Worm (Caenorhabditis elegans) whole organism, midembryonic: ENCODE measurements around the gene K07E3.1.

ENCODE experiments used
- T22C8.4 ChIP-seq: fragments of 200-800 bp; sonication (Bioruptor generic); IDR thresholded peaks from 2 replicates; pipeline ENCODE4 v1.3.6; 2022; ENCODE audit warnings: missing genetic modification characterization, missing compliant biosample characterization
- cog-1 ChIP-seq: sonication (generic microtip); optimal IDR thresholded peaks from 2 replicates; lab custom pipeline; 2016; ENCODE audit warnings: missing genetic modification characterization, missing compliant biosample characterization
- flt-1 ChIP-seq: fragments of 200-800 bp; sonication (Bioruptor generic); IDR thresholded peaks from 2 replicates; pipeline ENCODE4 v1.3.6; 2022; ENCODE audit warnings: missing genetic modification characterization, missing compliant biosample characterization
- klf-2 ChIP-seq: fragments of 200-800 bp; sonication (Bioruptor generic); conservative IDR thresholded peaks from 2 replicates; pipeline ENCODE4 v1.3.6; 2022; ENCODE audit warnings: missing genetic modification reagents, missing genetic modification characterization, missing compliant biosample characterization
- med-1 ChIP-seq: sonication (generic microtip); optimal IDR thresholded peaks from 2 replicates; lab custom pipeline; 2017; ENCODE audit warnings: missing genetic modification characterization, mild to moderate bottlenecking, missing compliant biosample characterization, antibody characterized with exemption, missing genetic modification reagents; ENCODE audit not compliant: insufficient read depth
- ref-1 ChIP-seq: fragments of 200-800 bp; sonication (Bioruptor generic); conservative IDR thresholded peaks from 2 replicates; pipeline ENCODE4 v1.3.6; 2022; ENCODE audit warnings: missing genetic modification reagents, missing genetic modification characterization, missing compliant biosample characterization
- tab-1 ChIP-seq: fragments of 200-800 bp; sonication (Bioruptor generic); IDR thresholded peaks from 2 replicates; pipeline ENCODE4 v1.3.6; 2022; ENCODE audit warnings: missing genetic modification characterization, missing compliant biosample characterization
- ztf-23 ChIP-seq: fragments of 200-800 bp; sonication (Bioruptor generic); IDR thresholded peaks from 2 replicates; pipeline ENCODE4 v1.3.6; 2022; ENCODE audit warnings: missing genetic modification reagents, missing genetic modification characterization, missing compliant biosample characterization
- ztf-29 ChIP-seq: fragments of 200-800 bp; sonication (Bioruptor generic); IDR thresholded peaks from 2 replicates; pipeline ENCODE4 v1.3.6; 2022; ENCODE audit warnings: missing genetic modification reagents, missing genetic modification characterization, missing compliant biosample characterization

Gene K07E3.1

DNA sequence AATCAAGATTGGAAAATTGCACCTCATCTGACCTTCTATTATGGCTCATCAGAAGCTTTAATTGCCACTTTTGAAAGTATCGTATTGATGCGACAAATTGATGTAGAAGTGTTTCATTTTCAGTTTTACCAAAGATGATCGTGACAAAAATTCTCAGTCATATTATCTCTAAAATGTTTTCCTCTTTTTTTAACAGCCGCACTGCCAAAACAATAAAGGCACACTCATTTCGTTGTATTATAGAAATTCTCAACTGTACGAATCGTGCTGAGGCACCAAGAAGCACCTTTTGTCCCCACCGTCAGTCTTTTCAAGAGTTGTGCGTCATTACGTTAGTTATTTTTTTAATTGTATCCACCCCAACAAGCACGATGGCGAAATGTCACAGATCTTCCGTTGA is 2.3 kb upstream of the K07E3.1 start, which contains the start of gene K07E3.9:
Gene K07E3.9, plus strand, starts transcription at position 301 of the 400 bp plus-strand sequence.
- TF ChIP-seq flt-1 (GFP tag; lab: Robert Waterston, UW): no peak
- no peak for TF ChIP-seq klf-2 (GFP tag; lab: Robert Waterston, UW)
- no peak for TF ChIP-seq med-1 (GFP tag; lab: Kevin White, UChicago)
- no peak for TF ChIP-seq T22C8.4 (GFP tag; lab: Robert Waterston, UW)
- TF ChIP-seq ztf-29 (GFP tag; lab: Robert Waterston, UW): no peak
- TF ChIP-seq tab-1 (GFP tag; lab: Robert Waterston, UW): no peak
- no peak for TF ChIP-seq cog-1 (tag; lab: Kevin White, UChicago)
- TF ChIP-seq ztf-23 (GFP tag; lab: Robert Waterston, UW): no peak
- TF ChIP-seq ref-1: no peak

- TF ChIP-seq cog-1 (tag; lab: Kevin White, UChicago) (no peak), ztf-29 (GFP tag; lab: Robert Waterston, UW) (no peak)
Measured at ce11 chrX:8109531-8109930, 708 bp upstream of the K07E3.1 start.

ce11 chrX:8116157-8116556 is 5.9 kb downstream of the K07E3.1 start, which contains the start of gene hlh-8:
hlh-8 (plus strand) TSS chrX:8116457.
- no peak for TF ChIP-seq ztf-29 (GFP tag; lab: Robert Waterston, UW)
- no peak for TF ChIP-seq klf-2 (GFP tag; lab: Robert Waterston, UW)
- no peak for TF ChIP-seq med-1 (GFP tag; lab: Kevin White, UChicago)
- no peak for TF ChIP-seq T22C8.4 (GFP tag; lab: Robert Waterston, UW)
- no peak for TF ChIP-seq ref-1
- no peak for TF ChIP-seq tab-1 (GFP tag; lab: Robert Waterston, UW)
- TF ChIP-seq flt-1 (GFP tag; lab: Robert Waterston, UW): no peak
- no peak for TF ChIP-seq cog-1 (tag; lab: Kevin White, UChicago)

DNA sequence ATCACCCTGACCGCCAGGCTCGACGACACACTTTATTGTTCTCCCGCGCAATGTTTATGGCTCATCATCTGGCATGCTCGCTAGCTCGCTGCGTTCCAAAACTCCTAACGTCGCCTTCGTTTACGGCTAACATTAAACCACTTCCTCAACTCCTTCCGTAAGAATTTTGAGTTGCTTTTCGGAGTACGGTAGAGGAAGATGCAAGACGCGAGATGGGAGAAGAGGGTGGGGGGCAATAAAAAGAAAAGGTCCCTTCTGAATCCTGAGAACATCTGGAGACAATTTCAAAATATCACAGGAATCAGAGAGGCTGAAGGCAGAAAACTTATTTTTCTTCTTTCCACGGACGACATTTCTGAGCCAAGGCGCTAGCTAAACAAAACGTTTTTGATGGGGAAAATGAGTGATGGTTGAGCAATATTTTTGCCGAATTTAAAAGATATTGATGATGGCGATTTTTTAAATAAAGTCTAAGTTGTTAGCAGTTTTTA is 7.6 kb downstream of the K07E3.1 start:
- TF ChIP-seq med-1 (GFP tag; lab: Kevin White, UChicago): no peak
- TF ChIP-seq tab-1 (GFP tag; lab: Robert Waterston, UW): no peak

ce11 chrX:8120281-8120680 is 10.0 kb downstream of the K07E3.1 start:
- TF ChIP-seq flt-1 (GFP tag; lab: Robert Waterston, UW) (no peak), ztf-29 (GFP tag; lab: Robert Waterston, UW) (no peak), ztf-23 (GFP tag; lab: Robert Waterston, UW) (no peak), ref-1 (no peak)

ce11 chrX:8123194-8123593 is 13.0 kb downstream of the K07E3.1 start, which contains the start of gene C02B8.12:
C02B8.12 (minus strand) TSS chrX:8123368.
- no peak for TF ChIP-seq T22C8.4 (GFP tag; lab: Robert Waterston, UW)
- TF ChIP-seq klf-2 (GFP tag; lab: Robert Waterston, UW): no peak
- TF ChIP-seq ref-1: no peak
- no peak for TF ChIP-seq ztf-23 (GFP tag; lab: Robert Waterston, UW)
- no peak for TF ChIP-seq cog-1 (tag; lab: Kevin White, UChicago)
- TF ChIP-seq flt-1 (GFP tag; lab: Robert Waterston, UW): no peak
- no peak for TF ChIP-seq med-1 (GFP tag; lab: Kevin White, UChicago)
- no peak for TF ChIP-seq ztf-29 (GFP tag; lab: Robert Waterston, UW)
- no peak for TF ChIP-seq tab-1 (GFP tag; lab: Robert Waterston, UW)

DNA sequence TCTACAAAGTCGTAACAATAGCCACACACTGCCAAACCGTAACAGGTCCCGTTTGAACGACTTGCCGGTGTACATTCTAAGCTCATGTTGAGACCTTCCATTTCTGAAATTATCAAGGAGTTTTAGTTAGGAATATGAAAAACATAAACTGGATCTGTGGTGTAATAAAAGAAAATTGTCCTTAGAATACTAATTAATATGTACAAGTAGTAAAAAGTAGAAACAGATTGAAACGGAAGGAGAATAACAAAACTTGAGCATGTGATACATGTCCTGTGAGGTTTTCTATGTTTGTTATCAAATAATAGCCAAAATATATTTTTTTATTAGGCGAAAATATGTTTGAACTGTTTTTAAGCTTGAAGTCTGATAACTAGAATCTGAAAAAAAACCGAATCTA is 19.3 kb downstream of the K07E3.1 start, which contains the start of gene frpr-1:
Gene frpr-1, minus strand, starts transcription at position 101 of the 400 bp plus-strand sequence.
- TF ChIP-seq flt-1 (GFP tag; lab: Robert Waterston, UW): no peak
- no peak for TF ChIP-seq cog-1 (tag; lab: Kevin White, UChicago)
- TF ChIP-seq klf-2 (GFP tag; lab: Robert Waterston, UW): no peak

ce11 chrX:8136276-8136891 is 26.1 kb downstream of the K07E3.1 start, which contains the start of gene C02B8.6:
C02B8.6 (minus strand) TSS chrX:8136326.
- TF ChIP-seq ztf-23 (GFP tag; lab: Robert Waterston, UW) (no peak), ref-1 (no peak), cog-1 (tag; lab: Kevin White, UChicago) (peak; percentile 47)

- TF ChIP-seq ztf-23 (GFP tag; lab: Robert Waterston, UW): no peak
- TF ChIP-seq tab-1 (GFP tag; lab: Robert Waterston, UW): no peak
- TF ChIP-seq med-1 (GFP tag; lab: Kevin White, UChicago): no peak
- TF ChIP-seq klf-2 (GFP tag; lab: Robert Waterston, UW): no peak
- TF ChIP-seq flt-1 (GFP tag; lab: Robert Waterston, UW): no peak
- no peak for TF ChIP-seq T22C8.4 (GFP tag; lab: Robert Waterston, UW)
- no peak for TF ChIP-seq ref-1
- no peak for TF ChIP-seq ztf-29 (GFP tag; lab: Robert Waterston, UW)
- TF ChIP-seq cog-1 (tag; lab: Kevin White, UChicago): no peak
Measured at ce11 chrX:8137779-8138178, 27.5 kb downstream of the K07E3.1 start, which contains the start of gene C02B8.7. C02B8.7 (minus strand) TSS chrX:8137879.

ce11 chrX:8139146-8139545 is 28.9 kb downstream of the K07E3.1 start, which contains the start of gene C02B8.3:
C02B8.3 (plus strand) TSS chrX:8139446.
- TF ChIP-seq flt-1 (GFP tag; lab: Robert Waterston, UW): no peak
- TF ChIP-seq klf-2 (GFP tag; lab: Robert Waterston, UW): no peak
- no peak for TF ChIP-seq cog-1 (tag; lab: Kevin White, UChicago)
- TF ChIP-seq med-1 (GFP tag; lab: Kevin White, UChicago): no peak
- no peak for TF ChIP-seq ztf-23 (GFP tag; lab: Robert Waterston, UW)
- no peak for TF ChIP-seq ztf-29 (GFP tag; lab: Robert Waterston, UW)
- no peak for TF ChIP-seq T22C8.4 (GFP tag; lab: Robert Waterston, UW)
- TF ChIP-seq tab-1 (GFP tag; lab: Robert Waterston, UW): no peak
- TF ChIP-seq ref-1: no peak
